Fruit fly (Drosophila melanogaster) whole organism, embryonic: ENCODE measurements around the gene spn-F.

Source experiments
- B-H2 ChIP-seq: fragments of 200-800 bp; sonication (Bioruptor generic); optimal IDR thresholded peaks from 2 replicates; lab custom pipeline; 2018; ENCODE audit warnings: missing biosample characterization, mild to moderate bottlenecking, missing genetic modification characterization
- BtbVII ChIP-seq: fragments of 200-800 bp; sonication (Bioruptor generic); optimal IDR thresholded peaks from 3 replicates; lab custom pipeline; 2017; ENCODE audit warnings: missing biosample characterization, mild to moderate bottlenecking, missing genetic modification characterization
- CG10267 ChIP-seq: fragments of 200-800 bp; sonication (Bioruptor generic); optimal IDR thresholded peaks from 2 replicates; lab custom pipeline; 2018; ENCODE audit warnings: missing biosample characterization, mild to moderate bottlenecking, missing genetic modification characterization, moderate library complexity
- CG10274 ChIP-seq: fragments of 200-800 bp; sonication (Bioruptor generic); optimal IDR thresholded peaks from 3 replicates; lab custom pipeline; 2017; ENCODE audit warnings: missing biosample characterization, mild to moderate bottlenecking, missing genetic modification characterization
- CG11695 ChIP-seq: fragments of 200-800 bp; sonication (Bioruptor generic); IDR thresholded peaks from 3 replicates; pipeline ENCODE4 v1.3.6; 2022; ENCODE audit warnings: missing biosample characterization, missing genetic modification characterization
- CG12104 ChIP-seq: fragments of 200-800 bp; sonication (Bioruptor generic); optimal IDR thresholded peaks from 3 replicates; lab custom pipeline; 2016; ENCODE audit warnings: missing biosample characterization, missing genetic modification characterization
- CG14014 ChIP-seq: fragments of 200-800 bp; sonication (Bioruptor generic); IDR thresholded peaks from 2 replicates; pipeline ENCODE4 v1.3.6; 2022; ENCODE audit warnings: missing biosample characterization, missing genetic modification characterization
- CG14710 ChIP-seq: fragments of 200-800 bp; sonication (Bioruptor generic); optimal IDR thresholded peaks from 3 replicates; lab custom pipeline; 2019; ENCODE audit warnings: missing biosample characterization, mild to moderate bottlenecking, missing genetic modification characterization, moderate library complexity
- CG15601 ChIP-seq: fragments of 200-800 bp; sonication (Bioruptor generic); optimal IDR thresholded peaks from 3 replicates; lab custom pipeline; 2019; ENCODE audit warnings: missing biosample characterization, mild to moderate bottlenecking, missing genetic modification characterization, moderate library complexity
- CG17829 ChIP-seq: fragments of 200-800 bp; optimal IDR thresholded peaks from 2 replicates; lab custom pipeline; 2019; ENCODE audit warnings: missing biosample characterization, mild to moderate bottlenecking, missing genetic modification characterization, moderate library complexity
- CG17912 ChIP-seq: fragments of 200-800 bp; sonication (Bioruptor generic); optimal IDR thresholded peaks from 2 replicates; lab custom pipeline; 2018; ENCODE audit warnings: missing biosample characterization, mild to moderate bottlenecking, missing genetic modification characterization
- CG18011 ChIP-seq: fragments of 200-800 bp; sonication (Bioruptor generic); optimal IDR thresholded peaks from 2 replicates; lab custom pipeline; 2017; ENCODE audit warnings: missing biosample characterization, missing genetic modification characterization, mild to moderate bottlenecking, moderate library complexity, missing genotype
- CG1832 ChIP-seq: fragments of 200-800 bp; sonication (Bioruptor generic); optimal IDR thresholded peaks from 2 replicates; lab custom pipeline; 2017; ENCODE audit warnings: missing biosample characterization, mild to moderate bottlenecking, missing genetic modification characterization, inconsistent platforms
- CG2199 ChIP-seq: fragments of 200-800 bp; sonication (Bioruptor generic); IDR thresholded peaks from 3 replicates; pipeline ENCODE4 v1.3.6; 2022; ENCODE audit warnings: missing biosample characterization, missing genetic modification characterization
- CG30020 ChIP-seq: fragments of 200-800 bp; optimal IDR thresholded peaks from 2 replicates; lab custom pipeline; 2019; ENCODE audit warnings: missing biosample characterization, mild to moderate bottlenecking, missing genetic modification characterization, moderate library complexity
- CG33213 ChIP-seq: fragments of 200-800 bp; sonication (Bioruptor generic); optimal IDR thresholded peaks from 3 replicates; lab custom pipeline; 2016; ENCODE audit warnings: missing biosample characterization, missing genetic modification characterization
- CG3726 ChIP-seq: fragments of 200-800 bp; sonication (Bioruptor generic); IDR thresholded peaks from 3 replicates; pipeline ENCODE4, ENCODE4 v1.3.6; 2022; ENCODE audit warnings: missing biosample characterization, missing genetic modification characterization
- CG4730 ChIP-seq: fragments of 200-800 bp; sonication (Bioruptor generic); IDR thresholded peaks from 2 replicates; pipeline ENCODE4 v1.3.6; 2022; ENCODE audit warnings: missing biosample characterization, missing genetic modification characterization
- CG4854 ChIP-seq: fragments of 200-800 bp; sonication (Bioruptor generic); optimal IDR thresholded peaks from 2 replicates; lab custom pipeline; 2016; ENCODE audit warnings: missing biosample characterization, missing genetic modification characterization, inconsistent platforms
- CG7271 ChIP-seq: fragments of 200-800 bp; sonication (Bioruptor generic); optimal IDR thresholded peaks from 2 replicates; lab custom pipeline; 2018; ENCODE audit warnings: missing biosample characterization, mild to moderate bottlenecking, missing genetic modification characterization, moderate library complexity
- CG7745 ChIP-seq: fragments of 200-800 bp; sonication (Bioruptor generic); optimal IDR thresholded peaks from 2 replicates; lab custom pipeline; 2018; ENCODE audit warnings: missing biosample characterization, mild to moderate bottlenecking, missing genetic modification characterization, moderate library complexity
- CG8388 ChIP-seq: fragments of 200-800 bp; sonication (Bioruptor generic); optimal IDR thresholded peaks from 2 replicates; lab custom pipeline; 2019; ENCODE audit warnings: missing biosample characterization, mild to moderate bottlenecking, missing genetic modification characterization, moderate library complexity
- CG8924 ChIP-seq: fragments of 200-800 bp; optimal IDR thresholded peaks from 3 replicates; lab custom pipeline; 2019; ENCODE audit warnings: missing biosample characterization, mild to moderate bottlenecking, missing genetic modification characterization, moderate library complexity
- CrebB ChIP-seq: fragments of 200-800 bp; sonication (Bioruptor generic); optimal IDR thresholded peaks from 3 replicates; lab custom pipeline; 2018; ENCODE audit warnings: missing biosample characterization, mild to moderate bottlenecking, missing genetic modification characterization
- Elba2 ChIP-seq: fragments of 200-800 bp; sonication (Bioruptor generic); optimal IDR thresholded peaks from 3 replicates; lab custom pipeline; 2016; ENCODE audit warnings: missing biosample characterization, missing genetic modification characterization
- Gug ChIP-seq: fragments of 200-800 bp; sonication (Bioruptor generic); IDR thresholded peaks from 4 replicates; pipeline ENCODE4 v1.3.6; 2022; ENCODE audit warnings: missing biosample characterization, missing genetic modification characterization
- MTF-1 ChIP-seq: fragments of 200-800 bp; sonication (Bioruptor generic); optimal IDR thresholded peaks from 2 replicates; lab custom pipeline; 2018; ENCODE audit warnings: missing biosample characterization, mild to moderate bottlenecking, missing genetic modification characterization, borderline replicate concordance
- Meics ChIP-seq: fragments of 200-800 bp; sonication (Bioruptor generic); optimal IDR thresholded peaks from 2 replicates; lab custom pipeline; 2017; ENCODE audit warnings: missing biosample characterization, mild to moderate bottlenecking, missing genetic modification characterization
- Mes4 ChIP-seq: fragments of 200-800 bp; sonication (Bioruptor generic); optimal IDR thresholded peaks from 2 replicates; lab custom pipeline; 2016; ENCODE audit warnings: missing biosample characterization, missing genetic modification characterization
- NK7.1 ChIP-seq: fragments of 200-800 bp; sonication (Bioruptor generic); optimal IDR thresholded peaks from 3 replicates; lab custom pipeline; 2016; ENCODE audit warnings: missing biosample characterization, missing genetic modification characterization
- Six4 ChIP-seq: fragments of 200-800 bp; sonication (Bioruptor generic); optimal IDR thresholded peaks from 2 replicates; lab custom pipeline; 2016; ENCODE audit warnings: missing biosample characterization, missing genetic modification characterization
- Sox102F ChIP-seq: fragments of 200-800 bp; sonication (Bioruptor generic); optimal IDR thresholded peaks from 2 replicates; lab custom pipeline; 2018; ENCODE audit warnings: missing biosample characterization, mild to moderate bottlenecking, missing genetic modification characterization, moderate library complexity
- ap ChIP-seq: fragments of 200-800 bp; sonication (Bioruptor generic); IDR thresholded peaks from 2 replicates; pipeline ENCODE4 v1.3.6; 2022; ENCODE audit warnings: missing biosample characterization, missing genetic modification characterization
- ase ChIP-seq: fragments of 200-800 bp; sonication (Bioruptor generic); IDR thresholded peaks from 3 replicates; pipeline ENCODE4 v1.3.6; 2022; ENCODE audit warnings: missing biosample characterization, missing genetic modification characterization
- chinmo ChIP-seq: fragments of 200-800 bp; sonication (Bioruptor generic); IDR thresholded peaks from 4 replicates; pipeline ENCODE4 v1.3.6; 2022; ENCODE audit warnings: missing biosample characterization, missing genetic modification characterization; ENCODE audit not compliant: partially characterized antibody
- corto ChIP-seq: fragments of 200-800 bp; sonication (Bioruptor generic); optimal IDR thresholded peaks from 2 replicates; lab custom pipeline; 2016; ENCODE audit warnings: missing biosample characterization, mild to moderate bottlenecking, missing genetic modification characterization, moderate library complexity
- emc ChIP-seq: fragments of 200-800 bp; sonication (Bioruptor generic); optimal IDR thresholded peaks from 2 replicates; lab custom pipeline; 2016; ENCODE audit warnings: missing biosample characterization, missing genetic modification characterization
- fu2 ChIP-seq: fragments of 200-800 bp; sonication (Bioruptor generic); optimal IDR thresholded peaks from 2 replicates; lab custom pipeline; 2016; ENCODE audit warnings: missing biosample characterization, missing genetic modification characterization
- gcm ChIP-seq: fragments of 200-800 bp; sonication (Bioruptor generic); optimal IDR thresholded peaks from 2 replicates; lab custom pipeline; 2019; ENCODE audit warnings: missing biosample characterization, mild to moderate bottlenecking, missing genetic modification characterization, moderate library complexity
- jing ChIP-seq: fragments of 200-800 bp; sonication (Bioruptor generic); optimal IDR thresholded peaks from 2 replicates; lab custom pipeline; 2018; ENCODE audit warnings: missing biosample characterization, mild to moderate bottlenecking, missing genetic modification characterization
- jumu ChIP-seq: fragments of 200-800 bp; sonication (Bioruptor generic); optimal IDR thresholded peaks from 3 replicates; lab custom pipeline; 2016; ENCODE audit warnings: missing biosample characterization, missing genetic modification characterization
- klu ChIP-seq: fragments of 200-800 bp; sonication (Bioruptor generic); IDR thresholded peaks from 2 replicates; pipeline ENCODE4 v1.3.6; 2022; ENCODE audit warnings: missing biosample characterization, missing genetic modification characterization
- lilli ChIP-seq: fragments of 200-800 bp; sonication (Bioruptor generic); optimal IDR thresholded peaks from 3 replicates; lab custom pipeline; 2016; ENCODE audit warnings: missing biosample characterization, missing genetic modification characterization
- mld ChIP-seq: fragments of 200-800 bp; sonication (Bioruptor generic); IDR thresholded peaks from 3 replicates; pipeline ENCODE4 v1.3.6; 2022; ENCODE audit warnings: missing biosample characterization, missing genetic modification characterization; ENCODE audit not compliant: partially characterized antibody
- otp ChIP-seq: fragments of 200-800 bp; sonication (Bioruptor generic); IDR thresholded peaks from 3 replicates; pipeline ENCODE4, ENCODE4 v1.3.6; 2022; ENCODE audit warnings: missing biosample characterization, missing genetic modification characterization
- pho ChIP-seq: fragments of 200-800 bp; sonication (Bioruptor generic); optimal IDR thresholded peaks from 2 replicates; lab custom pipeline; 2016; ENCODE audit warnings: missing biosample characterization, missing genetic modification characterization
- phol ChIP-seq: fragments of 200-800 bp; sonication (Bioruptor generic); optimal IDR thresholded peaks from 3 replicates; lab custom pipeline; 2018; ENCODE audit warnings: missing biosample characterization, mild to moderate bottlenecking, missing genetic modification characterization, moderate library complexity
- slp2 ChIP-seq: fragments of 200-800 bp; sonication (Bioruptor generic); optimal IDR thresholded peaks from 2 replicates; lab custom pipeline; 2016; ENCODE audit warnings: missing biosample characterization, missing genetic modification characterization
- sqz ChIP-seq: fragments of 200-800 bp; sonication (Bioruptor generic); optimal IDR thresholded peaks from 3 replicates; lab custom pipeline; 2018; ENCODE audit warnings: missing biosample characterization, mild to moderate bottlenecking, missing genetic modification characterization
- trh ChIP-seq: fragments of 200-800 bp; sonication (Bioruptor generic); optimal IDR thresholded peaks from 2 replicates; lab custom pipeline; 2016; ENCODE audit warnings: missing biosample characterization, missing genetic modification characterization
- unpg ChIP-seq: fragments of 200-800 bp; sonication (Bioruptor generic); optimal IDR thresholded peaks from 3 replicates; lab custom pipeline; 2018; ENCODE audit warnings: missing biosample characterization, mild to moderate bottlenecking, missing genetic modification characterization, moderate library complexity
- usp ChIP-seq: fragments of >200 bp; optimal IDR thresholded peaks from 2 replicates; lab custom pipeline; 2017; ENCODE audit warnings: missing biosample characterization, missing genetic modification characterization

spn-F gene

dm6 chr3R:31215830-31216229 is 39.1 kb upstream of the spn-F start, which contains the start of gene CG15561 (continued):
- TF ChIP-seq jumu (peak; percentile 45), CG33213 (GFP tag; lab: Kevin White, UChicago) (peak; percentile 75), klu (no peak), jing (GFP tag; lab: Kevin White, UChicago) (no peak), fu2 (GFP tag; lab: Kevin White, UChicago) (no peak), CG17912 (GFP tag; lab: Kevin White, UChicago) (peak; percentile 73), lilli (peak; percentile 61), Elba2 (GFP tag; lab: Kevin White, UChicago) (no peak), CG12104 (GFP tag; lab: Kevin White, UChicago) (no peak), CG4730 (GFP tag; lab: Robert Waterston, UW) (no peak), B-H2 (GFP tag; lab: Kevin White, UChicago) (peak; percentile 89), Meics (GFP tag; lab: Kevin White, UChicago) (peak; percentile 47), CG18011 (peak; percentile 0), ap (GFP tag; lab: Robert Waterston, UW) (no peak), sqz (no peak), CG8924 (tag; lab: Kevin White, UChicago) (peak; percentile 22), NK7.1 (GFP tag; lab: Kevin White, UChicago) (peak; percentile 21), pho (GFP tag; lab: Kevin White, UChicago) (peak; percentile 2), Six4 (GFP tag; lab: Kevin White, UChicago) (no peak), BtbVII (GFP tag; lab: Kevin White, UChicago) (no peak), CG10267 (tag; lab: Kevin White, UChicago) (peak; percentile 49), chinmo (GFP tag; lab: Robert Waterston, UW) (no peak), CG1832 (GFP tag; lab: Kevin White, UChicago) (no peak), unpg (GFP tag; lab: Kevin White, UChicago) (no peak), MTF-1 (GFP tag; lab: Kevin White, UChicago) (peak; percentile 69), mld (GFP tag; lab: Robert Waterston, UW) (no peak), usp (GFP tag; lab: Kevin White, UChicago) (no peak), trh (GFP tag; lab: Kevin White, UChicago) (no peak), phol (tag; lab: Kevin White, UChicago) (peak; percentile 25), CG2199 (GFP tag; lab: Robert Waterston, UW) (no peak), Mes4 (GFP tag; lab: Kevin White, UChicago) (peak; percentile 47), CrebB (peak; percentile 64), slp2 (GFP tag; lab: Kevin White, UChicago) (peak; percentile 15), CG30020 (tag; lab: Kevin White, UChicago) (peak; percentile 64), Sox102F (GFP tag; lab: Kevin White, UChicago) (no peak), CG8388 (no peak), CG10274 (GFP tag; lab: Kevin White, UChicago) (no peak), emc (GFP tag; lab: Kevin White, UChicago) (peak; percentile 22), ase (GFP tag; lab: Robert Waterston, UW) (no peak), CG15601 (no peak), CG14014 (no peak), CG14710 (peak; percentile 51), CG17829 (tag; lab: Kevin White, UChicago) (peak; percentile 47), CG4854 (GFP tag; lab: Kevin White, UChicago) (no peak), gcm (GFP tag; lab: Kevin White, UChicago) (no peak), CG7271 (tag; lab: Kevin White, UChicago) (peak; percentile 39), CG3726 (GFP tag; lab: Robert Waterston, UW) (no peak), CG7745 (tag; lab: Kevin White, UChicago) (no peak), corto (GFP tag; lab: Kevin White, UChicago) (no peak), otp (GFP tag; lab: Robert Waterston, UW) (no peak), CG11695 (no peak), Gug (GFP tag; lab: Robert Waterston, UW) (no peak)
